Fruit fly (Drosophila melanogaster) whole organism, prepupa: ENCODE data around the gene aln.

ENCODE experiments used
- Blimp-1 ChIP-seq: fragments of 200-800 bp; sonication (Bioruptor generic); optimal IDR thresholded peaks from 3 replicates; lab custom pipeline; 2017; ENCODE audit warnings: missing biosample characterization, missing genetic modification characterization, mild to moderate bottlenecking, moderate library complexity, missing genetic modification reagents
- CG10631 ChIP-seq: fragments of 200-800 bp; sonication (Bioruptor generic); optimal IDR thresholded peaks from 2 replicates; lab custom pipeline; 2016; ENCODE audit warnings: missing biosample characterization, missing genetic modification characterization
- CG10669 ChIP-seq: fragments of 200-800 bp; sonication (Bioruptor generic); optimal IDR thresholded peaks from 3 replicates; lab custom pipeline; 2018; ENCODE audit warnings: missing biosample characterization, mild to moderate bottlenecking, missing genetic modification characterization, moderate library complexity
- CG11294 ChIP-seq: fragments of 200-800 bp; sonication (Bioruptor generic); IDR thresholded peaks from 2 replicates; pipeline ENCODE4 v1.3.6; 2022; ENCODE audit warnings: missing biosample characterization, missing genetic modification characterization
- CG11762 ChIP-seq: fragments of 200-800 bp; sonication (Bioruptor generic); optimal IDR thresholded peaks from 3 replicates; lab custom pipeline; 2016; ENCODE audit warnings: missing biosample characterization, missing genetic modification characterization; ENCODE audit not compliant: insufficient read depth
- CG11902 ChIP-seq: fragments of 200-800 bp; sonication (Bioruptor generic); optimal IDR thresholded peaks from 3 replicates; lab custom pipeline; 2016; ENCODE audit warnings: missing biosample characterization, missing genetic modification characterization
- CG15336 ChIP-seq: fragments of 200-800 bp; sonication (Bioruptor generic); IDR thresholded peaks from 2 replicates; pipeline ENCODE4 v1.3.6; 2022; ENCODE audit warnings: missing biosample characterization, missing genetic modification characterization
- CG1621 ChIP-seq: fragments of 200-800 bp; sonication (Bioruptor generic); optimal IDR thresholded peaks from 3 replicates; lab custom pipeline; 2018; ENCODE audit warnings: missing biosample characterization, mild to moderate bottlenecking, missing genetic modification characterization
- CG16779 ChIP-seq: fragments of 200-800 bp; sonication (Bioruptor generic); optimal IDR thresholded peaks from 3 replicates; lab custom pipeline; 2017; ENCODE audit warnings: missing biosample characterization, mild to moderate bottlenecking, missing genetic modification characterization
- CG3032 ChIP-seq: fragments of 200-800 bp; optimal IDR thresholded peaks from 2 replicates; lab custom pipeline; 2019; ENCODE audit warnings: missing biosample characterization, mild to moderate bottlenecking, missing genetic modification characterization, moderate library complexity
- CG32006 ChIP-seq: fragments of 200-800 bp; sonication (Bioruptor generic); optimal IDR thresholded peaks from 3 replicates; lab custom pipeline; 2017; ENCODE audit warnings: missing biosample characterization, mild to moderate bottlenecking, missing genetic modification characterization
- CG34406 ChIP-seq: fragments of 200-800 bp; sonication (Bioruptor generic); optimal IDR thresholded peaks from 3 replicates; lab custom pipeline; 2016; ENCODE audit warnings: missing biosample characterization, missing genetic modification characterization
- CG3919 ChIP-seq: fragments of 200-800 bp; sonication (Bioruptor generic); optimal IDR thresholded peaks from 3 replicates; lab custom pipeline; 2016; ENCODE audit warnings: missing biosample characterization, missing genetic modification characterization
- CG4318 ChIP-seq: fragments of 200-800 bp; sonication (Bioruptor generic); optimal IDR thresholded peaks from 3 replicates; lab custom pipeline; 2017; ENCODE audit warnings: missing biosample characterization, mild to moderate bottlenecking, missing genetic modification characterization
- CG6163 ChIP-seq: fragments of 200-800 bp; sonication (Bioruptor generic); IDR thresholded peaks from 3 replicates; pipeline ENCODE4 v1.3.6; 2022; ENCODE audit warnings: missing biosample characterization, missing genetic modification characterization
- CG6276 ChIP-seq: fragments of 200-800 bp; sonication (Bioruptor generic); optimal IDR thresholded peaks from 2 replicates; lab custom pipeline; 2017; ENCODE audit warnings: missing biosample characterization, mild to moderate bottlenecking, missing genetic modification characterization
- CG6808 ChIP-seq: fragments of 200-800 bp; sonication (Bioruptor generic); optimal IDR thresholded peaks from 3 replicates; lab custom pipeline; 2017; ENCODE audit warnings: missing biosample characterization, missing genetic modification characterization, mild to moderate bottlenecking, moderate library complexity, missing genetic modification reagents
- CG6854 ChIP-seq: fragments of 200-800 bp; sonication (Bioruptor generic); optimal IDR thresholded peaks from 2 replicates; lab custom pipeline; 2017; ENCODE audit warnings: missing biosample characterization, mild to moderate bottlenecking, missing genetic modification characterization
- CG7368 ChIP-seq: fragments of 200-800 bp; sonication (Bioruptor generic); optimal IDR thresholded peaks from 3 replicates; lab custom pipeline; 2016; ENCODE audit warnings: missing biosample characterization, missing genetic modification characterization
- CG8119 ChIP-seq: fragments of 200-800 bp; sonication (Bioruptor generic); IDR thresholded peaks from 3 replicates; pipeline ENCODE4 v1.3.6; 2022; ENCODE audit warnings: missing biosample characterization, missing genetic modification characterization
- CG8319 ChIP-seq: fragments of 200-800 bp; sonication (Bioruptor generic); optimal IDR thresholded peaks from 3 replicates; lab custom pipeline; 2016; ENCODE audit warnings: missing biosample characterization, missing genetic modification characterization
- CG8632 ChIP-seq: fragments of 200-800 bp; sonication (Bioruptor generic); optimal IDR thresholded peaks from 3 replicates; lab custom pipeline; 2016; ENCODE audit warnings: missing biosample characterization, missing genetic modification characterization
- CG9139 ChIP-seq: fragments of 200-800 bp; sonication (Bioruptor generic); optimal IDR thresholded peaks from 3 replicates; lab custom pipeline; 2017; ENCODE audit warnings: missing biosample characterization, mild to moderate bottlenecking, missing genetic modification characterization
- Eip78C ChIP-seq: fragments of 200-800 bp; sonication (Bioruptor generic); peaks from one replicate; lab custom pipeline; 2016; ENCODE audit warnings: missing biosample characterization, missing genetic modification characterization
- Eip93F ChIP-seq: fragments of 200-800 bp; sonication (Bioruptor generic); optimal IDR thresholded peaks from 2 replicates; lab custom pipeline; 2016; ENCODE audit warnings: missing biosample characterization, mild to moderate bottlenecking, missing genetic modification characterization
- Ets21C ChIP-seq: fragments of 200-800 bp; sonication (Bioruptor generic); optimal IDR thresholded peaks from 3 replicates; lab custom pipeline; 2016; ENCODE audit warnings: missing biosample characterization, missing genetic modification characterization
- Ets96B ChIP-seq: fragments of 200-800 bp; optimal IDR thresholded peaks from 2 replicates; lab custom pipeline; 2019; ENCODE audit warnings: missing biosample characterization, mild to moderate bottlenecking, missing genetic modification characterization, moderate library complexity
- Gug ChIP-seq: fragments of 200-800 bp; sonication (Bioruptor generic); IDR thresholded peaks from 2 replicates; pipeline ENCODE4 v1.3.6; 2022; ENCODE audit warnings: missing biosample characterization, missing genetic modification characterization
- Hr38 ChIP-seq: sonication (Bioruptor generic); optimal IDR thresholded peaks from 2 replicates; lab custom pipeline; 2016; ENCODE audit warnings: missing biosample characterization, missing genetic modification characterization
- Hr39 ChIP-seq: fragments of 200-800 bp; sonication (Bioruptor generic); optimal IDR thresholded peaks from 2 replicates; lab custom pipeline; 2016; ENCODE audit warnings: missing biosample characterization, missing genetic modification characterization
- Lpt ChIP-seq: fragments of 200-800 bp; sonication (Bioruptor generic); optimal IDR thresholded peaks from 3 replicates; lab custom pipeline; 2016; ENCODE audit warnings: missing biosample characterization, missing genetic modification characterization
- Met ChIP-seq: fragments of 200-800 bp; sonication (Bioruptor generic); optimal IDR thresholded peaks from 3 replicates; lab custom pipeline; 2016; ENCODE audit warnings: missing biosample characterization, missing genetic modification characterization
- OdsH ChIP-seq: fragments of 200-800 bp; sonication (Bioruptor generic); optimal IDR thresholded peaks from 3 replicates; lab custom pipeline; 2016; ENCODE audit warnings: missing biosample characterization, missing genetic modification characterization
- Smox ChIP-seq: fragments of 200-800 bp; sonication (Bioruptor generic); optimal IDR thresholded peaks from 3 replicates; lab custom pipeline; 2016; ENCODE audit warnings: missing biosample characterization, missing genetic modification characterization
- Sox14 ChIP-seq: fragments of 200-800 bp; sonication (Bioruptor generic); optimal IDR thresholded peaks from 3 replicates; lab custom pipeline; 2016; ENCODE audit warnings: missing biosample characterization, missing genetic modification characterization
- Sox15 ChIP-seq: fragments of 200-800 bp; sonication (Bioruptor generic); optimal IDR thresholded peaks from 3 replicates; lab custom pipeline; 2016; ENCODE audit warnings: missing biosample characterization, missing genetic modification characterization
- achi ChIP-seq: fragments of 200-800 bp; sonication (Bioruptor generic); optimal IDR thresholded peaks from 3 replicates; lab custom pipeline; 2016; ENCODE audit warnings: missing biosample characterization, missing genetic modification characterization
- cyc ChIP-seq: fragments of 200-800 bp; sonication (Bioruptor generic); optimal IDR thresholded peaks from 3 replicates; lab custom pipeline; 2016; ENCODE audit warnings: missing biosample characterization, missing genetic modification characterization
- dac ChIP-seq: fragments of 200-800 bp; sonication (Bioruptor generic); optimal IDR thresholded peaks from 2 replicates; lab custom pipeline; 2017; ENCODE audit warnings: missing biosample characterization, mild to moderate bottlenecking, missing genetic modification characterization
- dsx ChIP-seq: fragments of 200-800 bp; optimal IDR thresholded peaks from 3 replicates; lab custom pipeline; 2019; ENCODE audit warnings: missing biosample characterization, mild to moderate bottlenecking, missing genetic modification characterization, moderate library complexity; ENCODE audit not compliant: poor library complexity, severe bottlenecking
- eg ChIP-seq: fragments of 200-800 bp; sonication (Bioruptor generic); IDR thresholded peaks from 3 replicates; pipeline ENCODE4 v1.3.6; 2022; ENCODE audit warnings: missing biosample characterization, missing genetic modification characterization
- esn ChIP-seq: fragments of 200-800 bp; sonication (Bioruptor generic); optimal IDR thresholded peaks from 2 replicates; lab custom pipeline; 2016; ENCODE audit warnings: missing biosample characterization, mild to moderate bottlenecking, missing genetic modification characterization, moderate library complexity
- fd85E ChIP-seq: fragments of 200-800 bp; sonication (Bioruptor generic); optimal IDR thresholded peaks from 3 replicates; lab custom pipeline; 2016; ENCODE audit warnings: missing biosample characterization, missing genetic modification characterization
- fkh ChIP-seq: fragments of 200-800 bp; sonication (Bioruptor generic); optimal IDR thresholded peaks from 3 replicates; lab custom pipeline; 2017; ENCODE audit warnings: missing biosample characterization, mild to moderate bottlenecking, missing genetic modification characterization, moderate library complexity
- lz ChIP-seq: fragments of 200-800 bp; sonication (Bioruptor generic); optimal IDR thresholded peaks from 3 replicates; lab custom pipeline; 2016; ENCODE audit warnings: missing biosample characterization, missing genetic modification characterization
- net ChIP-seq: fragments of 200-800 bp; sonication (Bioruptor generic); optimal IDR thresholded peaks from 3 replicates; lab custom pipeline; 2016; ENCODE audit warnings: missing biosample characterization, missing genetic modification characterization
- pdm3 ChIP-seq: fragments of 200-800 bp; sonication (Bioruptor generic); optimal IDR thresholded peaks from 3 replicates; lab custom pipeline; 2016; ENCODE audit warnings: missing biosample characterization, missing genetic modification characterization
- salr ChIP-seq, 2 experiments: fragments of 200-800 bp; sonication (Bioruptor generic); optimal IDR thresholded peaks; 3 replicates each; lab custom pipeline; 2016 to 2018; ENCODE audit warnings: missing biosample characterization in 2 of 2, missing genetic modification characterization in 2 of 2, mild to moderate bottlenecking in 1 of 2
- spab ChIP-seq: fragments of 200-800 bp; sonication (Bioruptor generic); optimal IDR thresholded peaks from 2 replicates; lab custom pipeline; 2017; ENCODE audit warnings: missing biosample characterization, mild to moderate bottlenecking, missing genetic modification characterization, missing genetic modification reagents
- ss ChIP-seq, 2 experiments: fragments of 200-800 bp; sonication (Bioruptor generic); optimal IDR thresholded peaks; 2 replicates in 1 of 2; 3 replicates in 1 of 2; lab custom pipeline; 2017 to 2018; ENCODE audit warnings: mild to moderate bottlenecking in 2 of 2, missing biosample characterization in 2 of 2, missing genetic modification characterization in 2 of 2, moderate library complexity in 1 of 2
- svp ChIP-seq: fragments of 200-800 bp; sonication (Bioruptor generic); peaks from one replicate; lab custom pipeline; 2016; ENCODE audit warnings: missing biosample characterization, missing genetic modification characterization
- vri ChIP-seq: fragments of 200-800 bp; sonication (Bioruptor generic); optimal IDR thresholded peaks from 3 replicates; lab custom pipeline; 2016; ENCODE audit warnings: missing biosample characterization, mild to moderate bottlenecking, missing genetic modification characterization

The aln gene

DNA sequence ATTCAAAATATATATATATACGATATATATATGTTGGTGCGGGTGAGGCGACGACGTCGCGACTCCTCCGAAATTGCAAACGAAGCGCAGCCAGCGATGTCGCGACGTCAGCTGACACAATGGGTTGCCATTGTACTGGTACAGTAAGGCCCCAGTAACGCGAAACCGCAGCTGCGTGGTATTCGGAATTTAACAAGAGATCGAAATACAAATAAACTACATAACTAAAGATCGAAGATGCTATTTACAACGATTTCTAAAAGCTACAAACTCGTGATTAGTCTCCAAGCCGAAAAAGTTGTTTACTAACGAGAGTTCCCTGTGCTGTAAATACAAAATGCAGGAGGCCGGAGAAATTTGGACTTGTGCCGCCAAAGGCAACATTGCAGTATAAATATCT lies 38.8 kb downstream of the aln start:
- TF ChIP-seq svp = peak; percentile 97
- peak; percentile 93 for TF ChIP-seq CG10669 (GFP tag; lab: Kevin White, UChicago)
- TF ChIP-seq Hr39 = peak; percentile 98
- TF ChIP-seq CG6163 (GFP tag; lab: Robert Waterston, UW) = peak; percentile 98
- peak; percentile 79 for TF ChIP-seq fd85E (GFP tag; lab: Kevin White, UChicago)
- peak; percentile 94 for TF ChIP-seq vri (GFP tag; lab: Kevin White, UChicago)
- TF ChIP-seq Sox15 (GFP tag; lab: Kevin White, UChicago) = peak; percentile 97
- peak; percentile 97 for TF ChIP-seq OdsH (GFP tag; lab: Kevin White, UChicago)
- TF ChIP-seq CG16779 (tag; lab: Kevin White, UChicago) = peak; percentile 76
- TF ChIP-seq CG4318 (GFP tag; lab: Kevin White, UChicago) = peak; percentile 88
- peak; percentile 87 for TF ChIP-seq CG3032 (tag; lab: Kevin White, UChicago)
- TF ChIP-seq dsx = peak; percentile 78
- TF ChIP-seq salr (GFP tag; optimal IDR thresholded peaks at IDR 0.05; lab: Kevin White, UChicago) = peak; percentile 88 to 92
- peak; percentile 95 for TF ChIP-seq CG8119 (GFP tag; lab: Robert Waterston, UW)
- peak; percentile 96 for TF ChIP-seq net
- peak; percentile 75 to 90 for TF ChIP-seq ss (GFP tag; optimal IDR thresholded peaks at IDR 0.05; lab: Kevin White, UChicago)
- peak; percentile 88 for TF ChIP-seq dac (GFP tag; lab: Kevin White, UChicago)
- peak; percentile 91 for TF ChIP-seq CG6808 (GFP tag; lab: Kevin White, UChicago)
- peak; percentile 78 for TF ChIP-seq CG9139 (GFP tag; lab: Kevin White, UChicago)
- TF ChIP-seq pdm3 (GFP tag; lab: Kevin White, UChicago) = peak; percentile 97
- TF ChIP-seq Blimp-1 = peak; percentile 83
- peak; percentile 88 for TF ChIP-seq CG11294 (GFP tag; lab: Robert Waterston, UW)
- peak; percentile 94 for TF ChIP-seq CG1621 (tag; lab: Kevin White, UChicago)
- peak; percentile 98 for TF ChIP-seq Eip78C (GFP tag; lab: Kevin White, UChicago)
- peak; percentile 98 for TF ChIP-seq cyc (GFP tag; lab: Kevin White, UChicago)
- no peak for TF ChIP-seq fkh (GFP tag; lab: Kevin White, UChicago)
- TF ChIP-seq CG10631 (GFP tag; lab: Kevin White, UChicago) = peak; percentile 94
- peak; percentile 93 for TF ChIP-seq Ets96B (tag; lab: Kevin White, UChicago)
- peak; percentile 91 for TF ChIP-seq spab (GFP tag; lab: Kevin White, UChicago)
- peak; percentile 95 for TF ChIP-seq CG7368 (GFP tag; lab: Kevin White, UChicago)
- peak; percentile 96 for TF ChIP-seq CG8632 (GFP tag; lab: Kevin White, UChicago)
- TF ChIP-seq CG11902 (GFP tag; lab: Kevin White, UChicago) = peak; percentile 97
- TF ChIP-seq CG8319 (GFP tag; lab: Kevin White, UChicago) = peak; percentile 79
- peak; percentile 95 for TF ChIP-seq CG32006 (GFP tag; lab: Kevin White, UChicago)
- peak; percentile 98 for TF ChIP-seq esn
- TF ChIP-seq Sox14 (GFP tag; lab: Kevin White, UChicago) = peak; percentile 98
- peak; percentile 96 for TF ChIP-seq eg (GFP tag; lab: Robert Waterston, UW)
- TF ChIP-seq Lpt (GFP tag; lab: Kevin White, UChicago) = peak; percentile 88
- TF ChIP-seq CG15336 (GFP tag; lab: Robert Waterston, UW) = peak; percentile 96
- peak; percentile 92 for TF ChIP-seq CG6854 (GFP tag; lab: Kevin White, UChicago)
- peak; percentile 94 for TF ChIP-seq achi (GFP tag; lab: Kevin White, UChicago)
- TF ChIP-seq CG34406 (GFP tag; lab: Kevin White, UChicago) = peak; percentile 96
- TF ChIP-seq Eip93F (GFP tag; lab: Kevin White, UChicago) = peak; percentile 91
- peak; percentile 91 for TF ChIP-seq Gug (GFP tag; lab: Robert Waterston, UW)
- TF ChIP-seq CG3919 (GFP tag; lab: Kevin White, UChicago) = peak; percentile 97
- peak; percentile 92 for TF ChIP-seq CG11762 (GFP tag; lab: Kevin White, UChicago)
- peak; percentile 98 for TF ChIP-seq Met
- peak; percentile 42 for TF ChIP-seq Hr38 (GFP tag; lab: Kevin White, UChicago)
- peak; percentile 97 for TF ChIP-seq lz
- TF ChIP-seq Ets21C (GFP tag; lab: Kevin White, UChicago) = peak; percentile 96
- TF ChIP-seq Smox (GFP tag; lab: Kevin White, UChicago) = peak; percentile 97
- peak; percentile 84 for TF ChIP-seq CG6276 (GFP tag; lab: Kevin White, UChicago)
